Worm (Caenorhabditis elegans): ENCODE measurements around the gene F09E5.16.

F09E5.16 gene

ce11 chrII:5373275-5374047, 7.9 kb upstream of the F09E5.16 start, which contains the start of the genes agt-2 and F09E5.3 (continued):
- TF ChIP-seq T26A5.8 (tag; optimal IDR thresholded peaks at IDR 0.05) (no peak), lin-40 (tag; optimal IDR thresholded peaks at IDR 0.05) (peak; percentile 92), atf-7 (tag; optimal IDR thresholded peaks at IDR 0.05) (peak; percentile 35), nhr-179 (tag; optimal IDR thresholded peaks at IDR 0.05) (no peak), ztf-28 (GFP tag; IDR thresholded peaks at IDR 0.05) (no peak), F22D6.2 (tag; optimal IDR thresholded peaks at IDR 0.05) (peak; percentile 5), F39B2.1 (GFP tag; IDR thresholded peaks at IDR 0.05) (no peak), snpc-4 (GFP tag; optimal IDR thresholded peaks at IDR 0.05) (no peak), snpc-4 (tag; optimal IDR thresholded peaks at IDR 0.05) (peak; percentile 5 to 72 (median 52)), ets-4 (GFP tag; optimal IDR thresholded peaks at IDR 0.05) (peak; percentile 12), snpc-1.1 (tag; optimal IDR thresholded peaks at IDR 0.05; ENCODE audit: insufficient read depth) (peak; percentile 7), Y95B8A.8 (GFP tag; IDR thresholded peaks at IDR 0.05) (no peak), B0261.1 (tag; optimal IDR thresholded peaks at IDR 0.05) (no peak), tbp1 (GFP tag; optimal IDR thresholded peaks at IDR 0.05) (peak; percentile 61), mcd-1 (GFP tag; IDR thresholded peaks at IDR 0.05) (peak; percentile 82), cebp-2 (GFP tag; IDR thresholded peaks at IDR 0.05) (no peak), sea-2 (GFP tag; IDR thresholded peaks at IDR 0.05) (no peak), chd-7 (tag; optimal IDR thresholded peaks at IDR 0.05) (peak; percentile 15), mel-28 (tag; optimal IDR thresholded peaks at IDR 0.05; ENCODE audit: borderline replicate concordance) (no peak), hrde-1 (tag; optimal IDR thresholded peaks at IDR 0.05; ENCODE audit: borderline replicate concordance) (no peak), hlh-12 (tag; optimal IDR thresholded peaks at IDR 0.05) (no peak), fkh-3 (tag; optimal IDR thresholded peaks at IDR 0.05) (no peak), madf-8 (GFP tag; conservative IDR thresholded peaks at IDR 0.05) (no peak; the same call in 1 of the 2 replicates), K11D2.4 (GFP tag; IDR thresholded peaks at IDR 0.05) (peak; percentile 83), nhr-80 (tag; optimal IDR thresholded peaks at IDR 0.05) (peak; percentile 59), ama-1 (optimal IDR thresholded peaks at IDR 0.05) (no peak), ama-1 (GFP tag; optimal IDR thresholded peaks at IDR 0.05) (no peak), egl-18 (GFP tag; IDR thresholded peaks at IDR 0.05) (no peak), xnd-1 (tag; optimal IDR thresholded peaks at IDR 0.05) (no peak), B0019.2 (GFP tag; conservative IDR thresholded peaks at IDR 0.05) (no peak), athp-1 (tag; optimal IDR thresholded peaks at IDR 0.05) (peak; percentile 37), rcor-1 (GFP tag; IDR thresholded peaks at IDR 0.05) (peak; percentile 91), Y67H2A.10 (GFP tag; conservative IDR thresholded peaks at IDR 0.05) (no peak), F52B5.7 (tag; optimal IDR thresholded peaks at IDR 0.05) (no peak), zim-3 (tag; optimal IDR thresholded peaks at IDR 0.05) (no peak), somi-1 (GFP tag; optimal IDR thresholded peaks at IDR 0.05) (peak; percentile 19), ztf-25 (GFP tag; IDR thresholded peaks at IDR 0.05) (no peak), sdz-38 (tag; optimal IDR thresholded peaks at IDR 0.05) (no peak), pha-4 (tag; optimal IDR thresholded peaks at IDR 0.05) (peak; percentile 61), die-1 (tag; optimal IDR thresholded peaks at IDR 0.05) (no peak), unc-62 (GFP tag; optimal IDR thresholded peaks at IDR 0.05) (no peak), ztf-18 (tag; optimal IDR thresholded peaks at IDR 0.05) (peak; percentile 96), nfya-2 (GFP tag; IDR thresholded peaks at IDR 0.05) (no peak), ekl-4 (GFP tag; IDR thresholded peaks at IDR 0.05) (peak; percentile 91), zfh-2 (GFP tag; conservative IDR thresholded peaks at IDR 0.05) (no peak), hsf-1 (GFP tag; IDR thresholded peaks at IDR 0.05) (no peak), ceh-58 (GFP tag; IDR thresholded peaks at IDR 0.05) (no peak), lsl-1 (GFP tag; optimal IDR thresholded peaks at IDR 0.05) (peak; percentile 71), dox-1 (GFP tag; IDR thresholded peaks at IDR 0.05) (peak; percentile 84)
